Fruit fly (Drosophila melanogaster): ENCODE measurements around the gene Tak1.
A peak's percentile ranks its signal among the peaks of the same experiment; 100 is the strongest.

Tak1 gene

dm6 chrX:20489382-20489994 lies 35.2 kb downstream of the Tak1 start:
- TF ChIP-seq CG15336 (GFP tag; IDR thresholded peaks at IDR 0.05), result peak; percentile 16; the same call in 1 of the 2 replicates
- no peak for TF ChIP-seq dac (GFP tag; optimal IDR thresholded peaks at IDR 0.05)
- TF ChIP-seq Lpt (GFP tag; optimal IDR thresholded peaks at IDR 0.05), result no peak
- peak; percentile 21; the same call in 1 of the 3 replicates for TF ChIP-seq eg (GFP tag; IDR thresholded peaks at IDR 0.05)
- TF ChIP-seq Eip78C (GFP tag), result no peak
- TF ChIP-seq CG8119 (GFP tag; IDR thresholded peaks at IDR 0.05), result peak; percentile 41; the same call in 1 of the 3 replicates
- no peak for TF ChIP-seq salr (GFP tag; optimal IDR thresholded peaks at IDR 0.05)
- TF ChIP-seq CG8632 (GFP tag; optimal IDR thresholded peaks at IDR 0.05), result peak; percentile 11
- TF ChIP-seq Sox14 (GFP tag; optimal IDR thresholded peaks at IDR 0.05), result no peak
- TF ChIP-seq topi (GFP tag; optimal IDR thresholded peaks at IDR 0.05), result no peak
- TF ChIP-seq Sox102F (GFP tag; optimal IDR thresholded peaks at IDR 0.05), result peak; percentile 15
- peak; percentile 31 for TF ChIP-seq vri (GFP tag; optimal IDR thresholded peaks at IDR 0.05)
- peak; percentile 40 for TF ChIP-seq achi (GFP tag; optimal IDR thresholded peaks at IDR 0.05)
- peak; percentile 42 for TF ChIP-seq OdsH (GFP tag; optimal IDR thresholded peaks at IDR 0.05)
- TF ChIP-seq CG7368 (GFP tag; optimal IDR thresholded peaks at IDR 0.05), result no peak
- TF ChIP-seq Sox15 (GFP tag; optimal IDR thresholded peaks at IDR 0.05), result no peak
- peak; percentile 14 for TF ChIP-seq acj6 (GFP tag; optimal IDR thresholded peaks at IDR 0.05)
- peak; percentile 83 for TF ChIP-seq CG32006 (GFP tag; optimal IDR thresholded peaks at IDR 0.05)
- peak; percentile 39 for TF ChIP-seq CG4318 (GFP tag; optimal IDR thresholded peaks at IDR 0.05)
- no peak for TF ChIP-seq cyc (GFP tag; optimal IDR thresholded peaks at IDR 0.05)
- TF ChIP-seq CG11762 (GFP tag; optimal IDR thresholded peaks at IDR 0.05; ENCODE audit: insufficient read depth), result no peak
- peak; percentile 41 for TF ChIP-seq CG34406 (GFP tag; optimal IDR thresholded peaks at IDR 0.05)

DNA sequence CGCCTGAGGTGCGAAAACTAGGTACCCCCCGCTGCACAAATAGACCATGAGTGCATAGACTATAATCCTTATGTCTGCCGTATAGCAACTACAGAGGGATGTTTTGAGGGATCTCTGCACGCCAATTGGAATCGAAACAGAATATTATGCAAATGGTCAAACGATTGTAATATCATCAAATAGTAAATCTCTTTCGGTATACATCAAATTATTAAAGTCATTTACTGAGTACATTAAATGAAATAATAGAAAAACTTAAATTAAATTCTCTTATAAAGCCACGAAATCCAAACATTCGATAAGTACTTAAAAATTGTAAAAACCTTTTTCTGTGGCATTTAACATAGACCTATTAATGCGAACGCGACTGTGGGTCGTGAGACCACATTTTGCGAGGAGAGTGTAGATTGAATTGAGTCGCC lies 36.0 kb downstream of the Tak1 start:
- peak; percentile 74 for TF ChIP-seq esn (GFP tag; optimal IDR thresholded peaks at IDR 0.05)
- peak; percentile 74 for TF ChIP-seq CG10669 (GFP tag; optimal IDR thresholded peaks at IDR 0.05)
- TF ChIP-seq CG6163 (GFP tag; IDR thresholded peaks at IDR 0.05), result 0 out of 3 replicates have a peak, but pooled peaks have one; percentile 23
- TF ChIP-seq dsx (GFP tag; optimal IDR thresholded peaks at IDR 0.05; ENCODE audit: poor library complexity, severe bottlenecking), result peak; percentile 51
- peak; percentile 44 for TF ChIP-seq Hr39 (GFP tag; optimal IDR thresholded peaks at IDR 0.05)
- peak; percentile 56 for TF ChIP-seq CG31627 (GFP tag; optimal IDR thresholded peaks at IDR 0.05)
- peak; percentile 44 for TF ChIP-seq Lpt (GFP tag; optimal IDR thresholded peaks at IDR 0.05)
- TF ChIP-seq fd59A (GFP tag; optimal IDR thresholded peaks at IDR 0.05), result peak; percentile 61
- peak; percentile 66 for TF ChIP-seq Eip75B (GFP tag; optimal IDR thresholded peaks at IDR 0.05)
- TF ChIP-seq CG6792 (GFP tag; optimal IDR thresholded peaks at IDR 0.05), result peak; percentile 70
- peak; percentile 20 for TF ChIP-seq fd85E (GFP tag; optimal IDR thresholded peaks at IDR 0.05)
- peak; percentile 51 for TF ChIP-seq acj6 (GFP tag; optimal IDR thresholded peaks at IDR 0.05)
- peak; percentile 76 for TF ChIP-seq Met (GFP tag; optimal IDR thresholded peaks at IDR 0.05)
- peak; percentile 61 for TF ChIP-seq OdsH (GFP tag; optimal IDR thresholded peaks at IDR 0.05)
- peak; percentile 15; the same call in 1 of the 2 replicates for TF ChIP-seq CG11294 (GFP tag; IDR thresholded peaks at IDR 0.05)
- no peak for TF ChIP-seq Hr38 (GFP tag; optimal IDR thresholded peaks at IDR 0.05)
- TF ChIP-seq CG8319 (GFP tag; optimal IDR thresholded peaks at IDR 0.05), result peak; percentile 61
- peak; percentile 51; the same call in 1 of the 3 replicates for TF ChIP-seq eg (GFP tag; IDR thresholded peaks at IDR 0.05)
- TF ChIP-seq CG3919 (GFP tag; optimal IDR thresholded peaks at IDR 0.05), result peak; percentile 81
- peak; percentile 80 for TF ChIP-seq net (GFP tag; optimal IDR thresholded peaks at IDR 0.05)
- TF ChIP-seq CG9139 (GFP tag; optimal IDR thresholded peaks at IDR 0.05), result peak; percentile 35
- peak; percentile 70 for TF ChIP-seq CG15336 (GFP tag; IDR thresholded peaks at IDR 0.05)
- TF ChIP-seq CG10631 (GFP tag; optimal IDR thresholded peaks at IDR 0.05), result peak; percentile 62
- peak; percentile 84 for TF ChIP-seq Hr4 (GFP tag; optimal IDR thresholded peaks at IDR 0.05)
- TF ChIP-seq topi (GFP tag; optimal IDR thresholded peaks at IDR 0.05), result peak; percentile 80
- peak; percentile 77 for TF ChIP-seq Sox14 (GFP tag; optimal IDR thresholded peaks at IDR 0.05)
- peak; percentile 65 for TF ChIP-seq Smox (GFP tag; optimal IDR thresholded peaks at IDR 0.05)
- peak; percentile 68 to 72 for TF ChIP-seq ss (GFP tag; optimal IDR thresholded peaks at IDR 0.05)
- TF ChIP-seq cyc (GFP tag; optimal IDR thresholded peaks at IDR 0.05), result peak; percentile 75
- TF ChIP-seq CG8632 (GFP tag; optimal IDR thresholded peaks at IDR 0.05), result peak; percentile 61
- peak; percentile 24 for TF ChIP-seq fkh (GFP tag; optimal IDR thresholded peaks at IDR 0.05)
- peak; percentile 28 for TF ChIP-seq Ets21C (GFP tag; optimal IDR thresholded peaks at IDR 0.05)
- peak; percentile 62 for TF ChIP-seq Ets96B (tag; optimal IDR thresholded peaks at IDR 0.05)
- peak; percentile 58 for TF ChIP-seq CG11762 (GFP tag; optimal IDR thresholded peaks at IDR 0.05; ENCODE audit: insufficient read depth)
- peak; percentile 15 for TF ChIP-seq CG1621 (tag; optimal IDR thresholded peaks at IDR 0.05)
- TF ChIP-seq CG4318 (GFP tag; optimal IDR thresholded peaks at IDR 0.05), result peak; percentile 81
- peak; percentile 83 for TF ChIP-seq dac (GFP tag; optimal IDR thresholded peaks at IDR 0.05)
